Fruit fly (Drosophila melanogaster): ENCODE data around the gene GatC.

GatC gene

dm6 chr2L:13783264-13784154 is 49.4 kb downstream of the GatC start, which contains the start of gene Eato (continued):
- TF ChIP-seq prd (optimal IDR thresholded peaks at IDR 0.05) (no peak), prd (GFP tag; IDR thresholded peaks at IDR 0.05) (no peak), CG17359 (tag; optimal IDR thresholded peaks at IDR 0.05) (no peak), amos (GFP tag; IDR thresholded peaks at IDR 0.05; ENCODE audit: partially characterized antibody) (peak; percentile 64), Sry-δ (GFP tag; optimal IDR thresholded peaks at IDR 0.05) (peak; percentile 47), Atf6 (GFP tag; IDR thresholded peaks at IDR 0.05) (no peak), CG6683 (GFP tag; optimal IDR thresholded peaks at IDR 0.05) (no peak), MTF-1 (GFP tag; optimal IDR thresholded peaks at IDR 0.05; ENCODE audit: borderline replicate concordance) (no peak), CG4282 (GFP tag; optimal IDR thresholded peaks at IDR 0.05) (no peak), CG6791 (GFP tag; IDR thresholded peaks at IDR 0.05; ENCODE audit: partially characterized antibody) (peak; percentile 44; the same call in 2 of the 3 replicates), CG1024 (GFP tag; IDR thresholded peaks at IDR 0.05) (peak; percentile 19; the same call in 1 of the 2 replicates), Xbp1 (GFP tag; optimal IDR thresholded peaks at IDR 0.05) (peak; percentile 22), lilli (GFP tag; optimal IDR thresholded peaks at IDR 0.05) (peak; percentile 42), sug (tag; optimal IDR thresholded peaks at IDR 0.05) (no peak), CG32532 (GFP tag; IDR thresholded peaks at IDR 0.05) (peak; percentile 36; the same call in 1 of the 2 replicates), grau (tag; optimal IDR thresholded peaks at IDR 0.05) (peak; percentile 8), pzg (GFP tag; optimal IDR thresholded peaks at IDR 0.05) (peak; percentile 20), CG34224 (GFP tag; IDR thresholded peaks at IDR 0.05; ENCODE audit: partially characterized antibody) (peak; percentile 31; the same call in 2 of the 3 replicates), CG10654 (GFP tag; optimal IDR thresholded peaks at IDR 0.05) (no peak), Scr (GFP tag; IDR thresholded peaks at IDR 0.05; ENCODE audit: partially characterized antibody) (peak; percentile 54), toy (GFP tag; IDR thresholded peaks at IDR 0.05) (no peak), Chrac-16 (GFP tag; optimal IDR thresholded peaks at IDR 0.05) (peak; percentile 0), CG8924 (tag; optimal IDR thresholded peaks at IDR 0.05) (peak; percentile 3), Hr3 (GFP tag; optimal IDR thresholded peaks at IDR 0.05) (peak; percentile 4), CG31224 (GFP tag; IDR thresholded peaks at IDR 0.05) (no peak), CG31441 (GFP tag; IDR thresholded peaks at IDR 0.05) (no peak), CG15514 (GFP tag; optimal IDR thresholded peaks at IDR 0.05) (peak; percentile 62), CG7786 (GFP tag; optimal IDR thresholded peaks at IDR 0.05) (no peak), Med (GFP tag) (peak; percentile 77), pnt (GFP tag; optimal IDR thresholded peaks at IDR 0.05) (no peak), CG5180 (GFP tag; optimal IDR thresholded peaks at IDR 0.05) (no peak), usp (GFP tag; optimal IDR thresholded peaks at IDR 0.05) (no peak), Atf3 (GFP tag; optimal IDR thresholded peaks at IDR 0.05) (no peak), bbx (GFP tag; IDR thresholded peaks at IDR 0.05; ENCODE audit: partially characterized antibody) (peak; percentile 60), cas (GFP tag; IDR thresholded peaks at IDR 0.05) (no peak), CG16813 (GFP tag; IDR thresholded peaks at IDR 0.05; ENCODE audit: partially characterized antibody) (peak; percentile 55), CG12769 (tag; optimal IDR thresholded peaks at IDR 0.05) (no peak), Lpt (GFP tag; optimal IDR thresholded peaks at IDR 0.05) (no peak), HLH4C (GFP tag; IDR thresholded peaks at IDR 0.05; ENCODE audit: partially characterized antibody) (peak; percentile 46; the same call in 1 of the 3 replicates), Ptx1 (GFP tag; IDR thresholded peaks at IDR 0.05) (peak; percentile 44; the same call in 1 of the 2 replicates), CG15073 (GFP tag; optimal IDR thresholded peaks at IDR 0.05) (no peak), Dref (GFP tag; IDR thresholded peaks at IDR 0.05) (peak; percentile 77), zf30C (GFP tag; optimal IDR thresholded peaks at IDR 0.05) (no peak), Sry-β (GFP tag; optimal IDR thresholded peaks at IDR 0.05) (peak; percentile 81), CG18011 (GFP tag; optimal IDR thresholded peaks at IDR 0.05) (no peak), Rx (GFP tag; IDR thresholded peaks at IDR 0.05) (0 out of 2 replicates have a peak, but pooled peaks have one; percentile 8), CG14710 (tag; optimal IDR thresholded peaks at IDR 0.05) (peak; percentile 30), CG17802 (tag; optimal IDR thresholded peaks at IDR 0.05) (peak; percentile 35)
